Worm (Caenorhabditis elegans): ENCODE measurements around the gene msp-38.

The msp-38 gene

DNA sequence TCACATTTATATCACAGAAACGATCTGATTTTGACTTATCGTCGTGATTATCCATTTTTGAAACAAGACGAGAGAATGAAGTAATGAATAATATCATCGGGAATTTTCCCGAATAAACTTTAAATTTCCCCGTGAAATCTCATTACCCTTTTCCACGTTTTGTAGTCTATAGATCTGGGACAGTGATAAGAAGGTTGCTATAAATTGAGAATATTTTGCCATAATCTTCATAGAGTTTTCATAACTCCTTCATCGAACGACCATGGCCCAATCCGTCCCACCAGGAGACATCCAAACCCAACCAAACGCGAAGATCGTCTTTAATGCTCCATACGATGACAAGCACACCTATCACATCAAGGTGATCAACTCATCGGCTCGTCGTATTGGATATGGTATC lies 48.4 kb downstream of the msp-38 start, which contains the start of the genes C04G2.5 and msp-36:
TSS of gene C04G2.5 (minus strand) at position 101 of the 400 bp plus-strand sequence.
TSS of gene msp-36 (plus strand) at position 263 of the 400 bp plus-strand sequence.
- TF ChIP-seq med-1 (GFP tag; optimal IDR thresholded peaks at IDR 0.05; ENCODE audit: insufficient read depth) (no peak), ref-1 (GFP tag; conservative IDR thresholded peaks at IDR 0.05) (no peak), klf-2 (GFP tag; conservative IDR thresholded peaks at IDR 0.05) (no peak), tab-1 (GFP tag; IDR thresholded peaks at IDR 0.05) (no peak), flt-1 (GFP tag; IDR thresholded peaks at IDR 0.05) (no peak), ztf-23 (GFP tag; IDR thresholded peaks at IDR 0.05) (no peak), T22C8.4 (GFP tag; IDR thresholded peaks at IDR 0.05) (no peak), ztf-29 (GFP tag; IDR thresholded peaks at IDR 0.05) (no peak), cog-1 (tag; optimal IDR thresholded peaks at IDR 0.05) (no peak)

All from whole organism, midembryonic.